Fruit fly (Drosophila melanogaster): ENCODE measurements around the gene CG8036.

The CG8036 gene

dm6 chr3R:8711890-8712449 is 44.3 kb downstream of the CG8036 start (continued):
- TF ChIP-seq CG13424 (tag; optimal IDR thresholded peaks at IDR 0.05) (peak; percentile 17), kay (GFP tag; optimal IDR thresholded peaks at IDR 0.05) (no peak), wor (GFP tag; IDR thresholded peaks at IDR 0.05) (no peak), pho (GFP tag; optimal IDR thresholded peaks at IDR 0.05) (no peak), CG12071 (GFP tag; optimal IDR thresholded peaks at IDR 0.05) (no peak), Dek (tag; optimal IDR thresholded peaks at IDR 0.05) (no peak), Xbp1 (GFP tag; optimal IDR thresholded peaks at IDR 0.05) (no peak), CG15696 (tag; optimal IDR thresholded peaks at IDR 0.05) (no peak), pros (GFP tag; optimal IDR thresholded peaks at IDR 0.05) (no peak), HLH54F (GFP tag; optimal IDR thresholded peaks at IDR 0.05) (no peak), zfh1 (GFP tag; IDR thresholded peaks at IDR 0.05) (0 out of 3 replicates have a peak, but pooled peaks have one; percentile 3), CG34376 (GFP tag; optimal IDR thresholded peaks at IDR 0.05) (peak; percentile 39), otp (GFP tag; IDR thresholded peaks at IDR 0.05) (no peak), ATbp (GFP tag; optimal IDR thresholded peaks at IDR 0.05) (peak; percentile 34), Mad (GFP tag; optimal IDR thresholded peaks at IDR 0.05) (no peak), CG10462 (GFP tag; optimal IDR thresholded peaks at IDR 0.05) (no peak), CG11085 (GFP tag; IDR thresholded peaks at IDR 0.05) (no peak), bowl (GFP tag; IDR thresholded peaks at IDR 0.05) (0 out of 2 replicates have a peak, but pooled peaks have one; percentile 12), zfh2 (GFP tag; optimal IDR thresholded peaks at IDR 0.05) (no peak), CG7987 (GFP tag; optimal IDR thresholded peaks at IDR 0.05) (peak; percentile 18), NFAT (GFP tag; IDR thresholded peaks at IDR 0.05) (no peak), BEAF-32 (GFP tag; optimal IDR thresholded peaks at IDR 0.05) (no peak), sob (GFP tag; IDR thresholded peaks at IDR 0.05) (no peak), seq (GFP tag; IDR thresholded peaks at IDR 0.05) (no peak), Mes4 (GFP tag; optimal IDR thresholded peaks at IDR 0.05) (no peak), bsh (GFP tag; optimal IDR thresholded peaks at IDR 0.05) (peak in 1 of 2 experiments; percentile 50), C15 (GFP tag; IDR thresholded peaks at IDR 0.05) (no peak), nom (GFP tag; optimal IDR thresholded peaks at IDR 0.05) (no peak), hth (optimal IDR thresholded peaks at IDR 0.05) (no peak), tin (GFP tag; optimal IDR thresholded peaks at IDR 0.05) (no peak), CG7786 (GFP tag; optimal IDR thresholded peaks at IDR 0.05) (no peak)

- TF ChIP-seq CG18262 (tag; optimal IDR thresholded peaks at IDR 0.05), result peak; percentile 57
- TF ChIP-seq grau (tag; optimal IDR thresholded peaks at IDR 0.05), result peak; percentile 51
- TF ChIP-seq CG1233 (GFP tag; optimal IDR thresholded peaks at IDR 0.05), result no peak
- no peak for TF ChIP-seq tup (GFP tag; optimal IDR thresholded peaks at IDR 0.05)
- TF ChIP-seq Fer3 (tag; optimal IDR thresholded peaks at IDR 0.05), result peak; percentile 30
- no peak for TF ChIP-seq CG13123 (GFP tag; optimal IDR thresholded peaks at IDR 0.05)
- no peak for TF ChIP-seq HLHmδ (GFP tag; optimal IDR thresholded peaks at IDR 0.05)
- TF ChIP-seq CG9727 (GFP tag; optimal IDR thresholded peaks at IDR 0.05), result peak; percentile 28
- 0 out of 3 replicates have a peak, but pooled peaks have one; percentile 22 for TF ChIP-seq Aef1 (GFP tag; IDR thresholded peaks at IDR 0.05)
- TF ChIP-seq gem (tag; optimal IDR thresholded peaks at IDR 0.05), result peak; percentile 64
- peak; percentile 80 for TF ChIP-seq Med (GFP tag)
- peak; percentile 6 for TF ChIP-seq Nf-YB (GFP tag; optimal IDR thresholded peaks at IDR 0.05)
- no peak; the same call in 1 of the 2 replicates for TF ChIP-seq CG6272 (GFP tag; IDR thresholded peaks at IDR 0.05)
- no peak for TF ChIP-seq CG17912 (GFP tag; optimal IDR thresholded peaks at IDR 0.05)
- TF ChIP-seq Hmr (GFP tag; optimal IDR thresholded peaks at IDR 0.05), result peak; percentile 46
- peak; percentile 6 for TF ChIP-seq CG14710 (tag; optimal IDR thresholded peaks at IDR 0.05)
- peak; percentile 23 for TF ChIP-seq CG13775 (GFP tag; optimal IDR thresholded peaks at IDR 0.05)
- peak; percentile 65 for TF ChIP-seq lab (GFP tag; optimal IDR thresholded peaks at IDR 0.05)
- TF ChIP-seq CG8924 (tag; optimal IDR thresholded peaks at IDR 0.05), result peak; percentile 44
- peak; percentile 16 for TF ChIP-seq CG10543 (GFP tag; optimal IDR thresholded peaks at IDR 0.05)
- TF ChIP-seq unpg (GFP tag; optimal IDR thresholded peaks at IDR 0.05), result peak; percentile 0
These were observed 45.1 kb downstream of the CG8036 start, which contains the start of gene CG8112 for dm6 chr3R:8712722-8713131. Gene CG8112, plus strand, starts transcription at chr3R:8712933.

All from whole organism, embryonic.